Fruit fly (Drosophila melanogaster) whole organism, pupa: Measurements from ENCODE around the gene Alg7.

Source experiments
- CG14655 ChIP-seq: fragments of 200-800 bp; sonication (Bioruptor generic); optimal IDR thresholded peaks from 3 replicates; lab custom pipeline; 2017; ENCODE audit warnings: mild to moderate bottlenecking, missing biosample characterization, missing genetic modification reagents, missing genetic modification characterization
- CG15710 ChIP-seq: fragments of 200-800 bp; sonication (Bioruptor generic); optimal IDR thresholded peaks from 2 replicates; lab custom pipeline; 2018; ENCODE audit warnings: missing biosample characterization, mild to moderate bottlenecking, missing genetic modification characterization, moderate library complexity
- CG32121 ChIP-seq: fragments of 200-800 bp; sonication (Bioruptor generic); IDR thresholded peaks from 2 replicates; pipeline ENCODE4 v1.3.6; 2022; ENCODE audit warnings: missing biosample characterization, missing genetic modification characterization
- CG4496 ChIP-seq: fragments of 200-800 bp; sonication (Bioruptor generic); IDR thresholded peaks from 3 replicates; pipeline ENCODE4 v1.3.6; 2022; ENCODE audit warnings: missing biosample characterization, missing genetic modification characterization
- CG8301 ChIP-seq: fragments of 200-800 bp; sonication (Bioruptor generic); optimal IDR thresholded peaks from 2 replicates; lab custom pipeline; 2018; ENCODE audit warnings: missing biosample characterization, mild to moderate bottlenecking, missing genetic modification characterization
- D1 ChIP-seq: fragments of 200-800 bp; sonication (Bioruptor generic); optimal IDR thresholded peaks from 2 replicates; lab custom pipeline; 2018; ENCODE audit warnings: missing biosample characterization, mild to moderate bottlenecking, missing genetic modification characterization, moderate library complexity
- EcR ChIP-seq: fragments of 200-800 bp; sonication (Bioruptor generic); optimal IDR thresholded peaks from 3 replicates; lab custom pipeline; 2019; ENCODE audit warnings: missing biosample characterization, missing genetic modification characterization, mild to moderate bottlenecking, moderate library complexity, missing genetic modification reagents
- Ets98B ChIP-seq: fragments of 200-800 bp; sonication (Bioruptor generic); IDR thresholded peaks from 2 replicates; pipeline ENCODE4 v1.3.6; 2022; ENCODE audit warnings: missing biosample characterization, missing genetic modification characterization
- fd96Ca ChIP-seq: fragments of 200-800 bp; sonication (Bioruptor generic); IDR thresholded peaks from 3 replicates; pipeline ENCODE4 v1.3.6; 2022; ENCODE audit warnings: missing biosample characterization, missing genetic modification characterization
- gl ChIP-seq: fragments of 200-800 bp; sonication (Bioruptor generic); optimal IDR thresholded peaks from 2 replicates; lab custom pipeline; 2018; ENCODE audit warnings: missing biosample characterization, mild to moderate bottlenecking, missing genetic modification characterization

DNA sequence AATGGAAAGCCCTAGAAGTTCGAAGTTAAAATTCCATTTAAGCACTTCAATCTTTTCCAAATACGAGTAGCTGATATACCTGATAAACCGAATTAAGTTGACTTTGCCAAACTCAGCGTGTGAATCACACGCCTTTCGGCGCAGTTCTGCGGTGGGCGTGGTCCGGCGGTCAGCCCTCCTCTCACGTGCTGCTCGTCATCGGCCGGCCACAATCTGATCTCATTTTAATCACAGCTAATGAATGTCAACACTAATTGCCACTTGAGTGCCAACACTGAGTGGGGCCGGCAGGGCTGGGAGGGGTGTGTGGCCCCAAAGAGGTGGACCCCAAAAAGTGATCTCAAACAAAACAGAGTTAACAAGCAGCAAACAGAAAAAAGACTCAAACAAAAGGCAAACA lies 43.1 kb upstream of the Alg7 start:
- TF ChIP-seq CG15710 (tag; lab: Kevin White, UChicago), result no peak
- no peak for TF ChIP-seq Ets98B
- no peak for TF ChIP-seq EcR
- no peak for TF ChIP-seq gl
- no peak for TF ChIP-seq CG32121
- no peak for TF ChIP-seq CG14655
- TF ChIP-seq fd96Ca (GFP tag; lab: Robert Waterston, UW), result no peak
- no peak for TF ChIP-seq CG8301 (tag; lab: Kevin White, UChicago)
- TF ChIP-seq CG4496 (GFP tag; lab: Robert Waterston, UW), result no peak
- no peak for TF ChIP-seq D1 (tag; lab: Kevin White, UChicago)
